Fruit fly (Drosophila melanogaster) S2 (cell line): ENCODE results near the gene AP-1mu.
A peak's percentile ranks its signal among the peaks of the same experiment; 100 is the strongest.

Source experiments
- CG8478 ChIP-seq: fragments of >200 bp; optimal IDR thresholded peaks from 2 replicates; lab custom pipeline; 2018
- CTCF ChIP-seq, 2 experiments: fragments of >200 bp; optimal IDR thresholded peaks; 2 replicates each; lab custom pipeline; 2018

DNA sequence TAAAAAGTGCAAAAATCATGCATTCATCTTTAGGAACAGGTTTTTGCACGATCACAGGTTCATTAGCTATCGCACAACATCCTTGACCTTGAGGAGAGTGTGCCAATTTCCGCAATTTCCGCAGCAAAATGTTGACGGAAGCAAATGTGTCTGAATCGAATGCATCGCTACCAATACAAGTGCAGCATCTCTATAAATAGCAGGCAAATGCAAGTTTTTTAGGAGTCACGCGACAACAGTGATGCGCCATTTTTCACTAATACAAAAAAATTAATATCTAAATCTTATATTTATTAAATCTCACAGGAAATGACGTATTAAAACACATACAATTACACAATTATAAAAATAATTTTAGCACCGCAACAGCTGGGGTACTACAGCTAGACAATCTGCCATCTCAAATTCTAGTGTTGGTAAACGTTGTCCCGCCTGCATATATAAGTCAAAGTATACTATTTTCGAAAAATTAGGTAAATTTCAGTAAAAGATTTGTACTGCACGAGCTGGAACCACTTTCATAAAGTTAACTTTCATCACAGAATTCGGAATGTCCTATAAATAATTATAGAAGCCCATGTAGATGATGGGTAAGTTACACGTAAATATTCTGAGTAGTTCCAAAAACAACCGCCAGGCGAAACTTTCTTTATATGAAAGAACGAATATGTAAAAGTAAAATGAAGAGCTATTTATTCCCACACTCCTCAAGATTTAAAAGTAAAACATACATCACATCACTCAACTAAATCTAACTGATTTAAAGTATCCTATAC, 14.7 kb upstream of the AP-1mu start, which contains the start of gene CG9399:
- TF ChIP-seq CG8478 (lab: Kevin White, UChicago) (no peak), CTCF (optimal IDR thresholded peaks at IDR 0.05; lab: Kevin White, UChicago) (peak; percentile 78 to 88)
